Fruit fly (Drosophila melanogaster) whole organism, embryonic: ENCODE data around the gene CkIIalpha-i3.

Experiments
- ATbp ChIP-seq: fragments of 200-800 bp; sonication (Bioruptor generic); optimal IDR thresholded peaks from 2 replicates; lab custom pipeline; 2017; ENCODE audit warnings: missing biosample characterization, mild to moderate bottlenecking, missing genetic modification characterization, missing genetic modification reagents
- C15 ChIP-seq: fragments of 200-800 bp; sonication (Bioruptor generic); IDR thresholded peaks from 3 replicates; pipeline ENCODE4 v1.3.6; 2022; ENCODE audit warnings: missing biosample characterization, missing genetic modification characterization
- CG10321 ChIP-seq: fragments of 200-800 bp; sonication (Bioruptor generic); IDR thresholded peaks from 2 replicates; pipeline ENCODE4 v1.3.6; 2022; ENCODE audit warnings: missing biosample characterization, missing genetic modification characterization
- CG10654 ChIP-seq: fragments of 200-800 bp; sonication (Bioruptor generic); optimal IDR thresholded peaks from 2 replicates; lab custom pipeline; 2016; ENCODE audit warnings: missing biosample characterization, missing genetic modification characterization
- CG11504 ChIP-seq: fragments of 200-800 bp; sonication (Bioruptor generic); optimal IDR thresholded peaks from 3 replicates; lab custom pipeline; 2019; ENCODE audit warnings: missing biosample characterization, mild to moderate bottlenecking, missing genetic modification characterization, moderate library complexity
- CG13287 ChIP-seq: fragments of 200-800 bp; sonication (Bioruptor generic); IDR thresholded peaks from 2 replicates; pipeline ENCODE4 v1.3.6; 2022; ENCODE audit warnings: missing biosample characterization, missing genetic modification characterization; ENCODE audit not compliant: partially characterized antibody
- CG15514 ChIP-seq: fragments of 200-800 bp; sonication (Bioruptor generic); optimal IDR thresholded peaks from 3 replicates; lab custom pipeline; 2017; ENCODE audit warnings: missing biosample characterization, missing genetic modification characterization, mild to moderate bottlenecking, moderate library complexity, missing genetic modification reagents
- CG1603 ChIP-seq: fragments of 200-800 bp; sonication (Bioruptor generic); optimal IDR thresholded peaks from 2 replicates; lab custom pipeline; 2019; ENCODE audit warnings: missing biosample characterization, mild to moderate bottlenecking, missing genetic modification characterization, moderate library complexity
- CG17328 ChIP-seq: fragments of 200-800 bp; sonication (Bioruptor generic); IDR thresholded peaks from 2 replicates; pipeline ENCODE4 v1.3.6; 2022; ENCODE audit warnings: missing biosample characterization, missing genetic modification characterization
- CG1792 ChIP-seq: fragments of 200-800 bp; sonication (Bioruptor generic); optimal IDR thresholded peaks from 2 replicates; lab custom pipeline; 2016; ENCODE audit warnings: missing biosample characterization, missing genetic modification characterization
- CG2199 ChIP-seq: fragments of 200-800 bp; sonication (Bioruptor generic); IDR thresholded peaks from 3 replicates; pipeline ENCODE4 v1.3.6; 2022; ENCODE audit warnings: missing biosample characterization, missing genetic modification characterization
- CG2678 ChIP-seq: fragments of 200-800 bp; sonication (Bioruptor generic); optimal IDR thresholded peaks from 3 replicates; lab custom pipeline; 2019; ENCODE audit warnings: missing biosample characterization, mild to moderate bottlenecking, missing genetic modification characterization, moderate library complexity
- CG31441 ChIP-seq: fragments of 200-800 bp; sonication (Bioruptor generic); IDR thresholded peaks from 2 replicates; pipeline ENCODE4 v1.3.6; 2022; ENCODE audit warnings: missing biosample characterization, missing genetic modification characterization
- CG34422 ChIP-seq: fragments of 200-800 bp; sonication (Bioruptor generic); IDR thresholded peaks from 3 replicates; pipeline ENCODE4 v1.3.6; 2022; ENCODE audit warnings: missing biosample characterization, missing genetic modification characterization
- CG3847 ChIP-seq: fragments of 200-800 bp; sonication (Bioruptor generic); IDR thresholded peaks from 2 replicates; pipeline ENCODE4 v1.3.6; 2022; ENCODE audit warnings: missing biosample characterization, missing genetic modification characterization
- CG43689 ChIP-seq: fragments of 200-800 bp; sonication (Bioruptor generic); IDR thresholded peaks from 2 replicates; pipeline ENCODE4 v1.3.6; 2022; ENCODE audit warnings: missing biosample characterization, missing genetic modification characterization
- CG6654 ChIP-seq: fragments of 200-800 bp; sonication (Bioruptor generic); optimal IDR thresholded peaks from 2 replicates; lab custom pipeline; 2017; ENCODE audit warnings: missing biosample characterization, mild to moderate bottlenecking, missing genetic modification characterization
- CG6791 ChIP-seq: fragments of 200-800 bp; sonication (Bioruptor generic); IDR thresholded peaks from 3 replicates; pipeline ENCODE4 v1.3.6; 2022; ENCODE audit warnings: missing biosample characterization, missing genetic modification characterization; ENCODE audit not compliant: partially characterized antibody
- CG8388 ChIP-seq: fragments of 200-800 bp; sonication (Bioruptor generic); optimal IDR thresholded peaks from 2 replicates; lab custom pipeline; 2019; ENCODE audit warnings: missing biosample characterization, mild to moderate bottlenecking, missing genetic modification characterization, moderate library complexity
- CG9932 ChIP-seq: fragments of 200-800 bp; sonication (Bioruptor generic); IDR thresholded peaks from 2 replicates; pipeline ENCODE4 v1.3.6; 2022; ENCODE audit warnings: missing biosample characterization, missing genetic modification characterization
- D19A ChIP-seq: fragments of 200-800 bp; optimal IDR thresholded peaks from 3 replicates; lab custom pipeline; 2019; ENCODE audit warnings: missing biosample characterization, mild to moderate bottlenecking, missing genetic modification characterization, moderate library complexity
- Ets65A ChIP-seq: fragments of 200-800 bp; sonication (Bioruptor generic); peaks from one replicate; lab custom pipeline; 2016; ENCODE audit warnings: missing biosample characterization, missing genetic modification characterization
- Ets97D ChIP-seq: fragments of 200-800 bp; sonication (Bioruptor generic); optimal IDR thresholded peaks from 3 replicates; lab custom pipeline; 2016; ENCODE audit warnings: missing biosample characterization, missing genetic modification characterization
- Gug ChIP-seq: fragments of 200-800 bp; sonication (Bioruptor generic); IDR thresholded peaks from 4 replicates; pipeline ENCODE4 v1.3.6; 2022; ENCODE audit warnings: missing biosample characterization, missing genetic modification characterization
- MESR4 ChIP-seq: fragments of 200-800 bp; sonication (Bioruptor generic); optimal IDR thresholded peaks from 2 replicates; lab custom pipeline; 2018; ENCODE audit warnings: missing biosample characterization, mild to moderate bottlenecking, missing genetic modification characterization, moderate library complexity
- Med ChIP-seq: fragments of 200-800 bp; sonication (Bioruptor generic); peaks from one replicate; lab custom pipeline; 2016; ENCODE audit warnings: missing biosample characterization, missing genetic modification characterization, mild to moderate bottlenecking, inconsistent platforms, moderate library complexity
- Neu2 ChIP-seq: fragments of 200-800 bp; sonication (Bioruptor generic); optimal IDR thresholded peaks from 3 replicates; lab custom pipeline; 2016; ENCODE audit warnings: missing biosample characterization, missing genetic modification characterization, borderline replicate concordance
- Side ChIP-seq: fragments of 200-800 bp; sonication (Bioruptor generic); optimal IDR thresholded peaks from 2 replicates; lab custom pipeline; 2016; ENCODE audit warnings: missing biosample characterization, missing genetic modification characterization
- ab ChIP-seq: fragments of 200-800 bp; sonication (Bioruptor generic); optimal IDR thresholded peaks from 2 replicates; lab custom pipeline; 2016; ENCODE audit warnings: missing biosample characterization, missing genetic modification characterization
- az2 ChIP-seq: fragments of 200-800 bp; sonication (Bioruptor generic); optimal IDR thresholded peaks from 3 replicates; lab custom pipeline; 2016; ENCODE audit warnings: missing biosample characterization, missing genetic modification characterization
- crol ChIP-seq: fragments of 200-800 bp; sonication (Bioruptor generic); IDR thresholded peaks from 2 replicates; pipeline ENCODE4 v1.3.6; 2022; ENCODE audit warnings: missing biosample characterization, missing genetic modification characterization
- disco-r ChIP-seq: fragments of 200-800 bp; sonication (Bioruptor generic); optimal IDR thresholded peaks from 2 replicates; lab custom pipeline; 2016; ENCODE audit warnings: missing biosample characterization, missing genetic modification characterization
- dmrt11E ChIP-seq: fragments of 200-800 bp; sonication (Bioruptor generic); optimal IDR thresholded peaks from 3 replicates; lab custom pipeline; 2018; ENCODE audit warnings: missing biosample characterization, mild to moderate bottlenecking, missing genetic modification characterization, moderate library complexity
- ems ChIP-seq: fragments of 200-800 bp; sonication (Bioruptor generic); optimal IDR thresholded peaks from 3 replicates; lab custom pipeline; 2016; ENCODE audit warnings: missing biosample characterization, missing genetic modification characterization
- fd102C ChIP-seq: fragments of 200-800 bp; sonication (Bioruptor generic); optimal IDR thresholded peaks from 2 replicates; lab custom pipeline; 2018; ENCODE audit warnings: missing biosample characterization, mild to moderate bottlenecking, missing genetic modification characterization, moderate library complexity
- gem ChIP-seq: fragments of 200-800 bp; sonication (Bioruptor generic); optimal IDR thresholded peaks from 2 replicates; lab custom pipeline; 2019; ENCODE audit warnings: missing biosample characterization, mild to moderate bottlenecking, missing genetic modification characterization, moderate library complexity
- ind ChIP-seq: fragments of 200-800 bp; sonication (Bioruptor generic); optimal IDR thresholded peaks from 3 replicates; lab custom pipeline; 2016; ENCODE audit warnings: missing biosample characterization, missing genetic modification characterization
- nom ChIP-seq: fragments of 200-800 bp; sonication (Bioruptor generic); optimal IDR thresholded peaks from 2 replicates; lab custom pipeline; 2017; ENCODE audit warnings: missing biosample characterization, missing genetic modification characterization, mild to moderate bottlenecking, moderate library complexity, missing genetic modification reagents
- oc ChIP-seq: fragments of 200-800 bp; sonication (Bioruptor generic); optimal IDR thresholded peaks from 2 replicates; lab custom pipeline; 2018; ENCODE audit warnings: missing biosample characterization, mild to moderate bottlenecking, missing genetic modification characterization, moderate library complexity
- phol ChIP-seq: fragments of 200-800 bp; sonication (Bioruptor generic); optimal IDR thresholded peaks from 3 replicates; lab custom pipeline; 2018; ENCODE audit warnings: missing biosample characterization, mild to moderate bottlenecking, missing genetic modification characterization, moderate library complexity
- prd ChIP-seq, 3 experiments: fragments of >200 bp in 2 of 3; fragments of 200-800 bp in 1 of 3; sonication (Bioruptor generic) in 1 of 3; optimal IDR thresholded peaks in 2 of 3; IDR thresholded peaks in 1 of 3; 2 replicates in 2 of 3; 3 replicates in 1 of 3; pipeline versions ENCODE4 v1.3.6 to Lab custom; 2017 to 2022; ENCODE audit warnings: missing biosample characterization in 1 of 3, missing genetic modification characterization in 1 of 3
- sens ChIP-seq: fragments of 200-800 bp; sonication (Bioruptor generic); peaks from one replicate; lab custom pipeline; 2016; ENCODE audit warnings: missing biosample characterization, missing genetic modification characterization
- sr ChIP-seq: fragments of 200-800 bp; sonication (Bioruptor generic); IDR thresholded peaks from 3 replicates; pipeline ENCODE4 v1.3.6; 2022; ENCODE audit warnings: missing biosample characterization, missing genetic modification characterization
- z ChIP-seq: fragments of 200-800 bp; sonication (Bioruptor generic); IDR thresholded peaks from 3 replicates; pipeline ENCODE4 v1.3.6; 2022; ENCODE audit warnings: missing biosample characterization, missing genetic modification characterization

CkIIalpha-i3 gene

DNA sequence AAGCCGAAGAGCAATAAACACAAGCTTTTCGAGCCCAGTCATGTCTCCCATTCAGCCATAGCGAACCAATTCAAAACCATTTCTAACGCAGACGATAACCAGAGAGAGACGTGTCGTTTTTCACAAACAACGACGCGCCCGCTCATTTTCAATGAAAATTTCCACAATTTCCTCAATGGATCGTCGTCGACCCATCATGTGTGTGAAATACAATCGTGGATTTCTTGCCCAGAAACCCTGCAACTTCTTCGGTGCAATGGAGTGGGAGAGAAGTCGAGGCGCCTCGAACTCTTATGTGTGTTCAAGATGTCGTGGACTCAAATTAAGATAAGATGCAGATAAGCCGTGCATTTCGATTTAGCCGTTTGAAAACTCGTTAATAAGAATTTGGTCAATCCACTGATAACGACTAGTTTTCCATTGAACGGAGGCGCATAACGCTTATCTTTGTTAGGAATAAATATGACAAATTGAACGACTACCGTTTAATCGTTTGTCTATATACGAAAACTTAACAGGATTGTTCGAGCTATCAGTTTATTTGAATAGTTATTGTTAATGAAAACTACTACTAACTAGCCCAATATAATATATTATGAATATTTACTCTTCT, 37.4 kb upstream of the CkIIalpha-i3 start (continued):
- TF ChIP-seq ind (GFP tag; lab: Kevin White, UChicago) (no peak), CG2199 (GFP tag; lab: Robert Waterston, UW) (peak; percentile 78; the same call in 1 of the 3 replicates), z (GFP tag; lab: Robert Waterston, UW) (0 out of 3 replicates have a peak, but pooled peaks have one; percentile 22), ab (no peak), sens (GFP tag; lab: Kevin White, UChicago) (peak; percentile 67), ems (GFP tag; lab: Kevin White, UChicago) (no peak), C15 (GFP tag; lab: Robert Waterston, UW) (no peak)

DNA sequence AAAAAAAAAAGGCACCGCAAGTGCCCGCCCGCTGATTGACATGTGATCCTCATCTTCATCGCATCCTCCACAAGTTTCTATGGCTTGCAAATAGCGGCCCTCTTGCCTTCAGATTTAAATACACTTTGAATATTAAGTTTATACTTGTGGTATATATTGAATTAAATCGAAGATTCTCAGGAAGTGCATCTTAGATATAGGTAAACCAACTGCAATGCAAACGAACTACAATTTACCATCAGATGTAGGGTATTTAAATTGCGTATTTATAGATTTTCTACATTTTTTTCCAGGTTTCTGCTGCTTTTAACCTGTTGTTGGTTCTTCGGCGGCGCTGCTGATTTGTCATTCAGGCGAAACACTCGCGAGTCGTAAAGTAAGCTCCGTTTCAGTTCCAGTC, 36.6 kb upstream of the CkIIalpha-i3 start:
- TF ChIP-seq CG6654 (GFP tag; lab: Kevin White, UChicago): no peak
- peak; percentile 20 for TF ChIP-seq D19A (tag; lab: Kevin White, UChicago)
- no peak for TF ChIP-seq CG13287

dm6 chr3L:746345-746932, 36.0 kb upstream of the CkIIalpha-i3 start:
- no peak for TF ChIP-seq CG3847 (GFP tag; lab: Robert Waterston, UW)
- peak; percentile 21 for TF ChIP-seq Neu2 (GFP tag; lab: Kevin White, UChicago)
- peak; percentile 91 for TF ChIP-seq Ets65A (GFP tag; lab: Kevin White, UChicago)
- no peak for TF ChIP-seq CG10321 (GFP tag; lab: Robert Waterston, UW)
- peak; percentile 28 for TF ChIP-seq phol
- TF ChIP-seq disco-r (GFP tag; lab: Kevin White, UChicago): no peak
- no peak for TF ChIP-seq Ets97D
- TF ChIP-seq CG31441: no peak
- peak; percentile 25 for TF ChIP-seq gem (tag; lab: Kevin White, UChicago)
- TF ChIP-seq CG2678 (tag; lab: Kevin White, UChicago): no peak
- no peak for TF ChIP-seq fd102C (GFP tag; lab: Kevin White, UChicago)
- no peak for TF ChIP-seq sr
- TF ChIP-seq nom (GFP tag; lab: Kevin White, UChicago): peak; percentile 83
- TF ChIP-seq prd (optimal IDR thresholded peaks at IDR 0.05; lab: Kevin White, UChicago): no peak
- TF ChIP-seq prd (GFP tag; IDR thresholded peaks at IDR 0.05; lab: Robert Waterston, UW): peak; percentile 44; the same call in 2 of the 3 replicates
- no peak for TF ChIP-seq CG15514 (GFP tag; lab: Kevin White, UChicago)
- TF ChIP-seq Med (GFP tag; lab: Kevin White, UChicago): peak; percentile 24
- no peak for TF ChIP-seq CG34422
- no peak for TF ChIP-seq CG11504 (tag; lab: Kevin White, UChicago)
- peak; percentile 7 for TF ChIP-seq CG1603 (tag; lab: Kevin White, UChicago)

dm6 chr3L:745222-745942, 35.0 kb upstream of the CkIIalpha-i3 start:
- TF ChIP-seq CG10654: peak; percentile 10
- TF ChIP-seq CG9932: no peak
- peak; percentile 1 for TF ChIP-seq Side (GFP tag; lab: Kevin White, UChicago)
- no peak for TF ChIP-seq MESR4
- no peak for TF ChIP-seq CG43689 (GFP tag; lab: Robert Waterston, UW)
- TF ChIP-seq CG8388 (GFP tag; lab: Kevin White, UChicago): peak; percentile 48
- no peak for TF ChIP-seq CG6791 (GFP tag; lab: Robert Waterston, UW)
- peak; percentile 62 for TF ChIP-seq oc (tag; lab: Kevin White, UChicago)
- TF ChIP-seq CG1792 (GFP tag; lab: Kevin White, UChicago): no peak
- TF ChIP-seq ind (GFP tag; lab: Kevin White, UChicago): no peak
- no peak for TF ChIP-seq Gug (GFP tag; lab: Robert Waterston, UW)
- TF ChIP-seq ATbp: no peak
- TF ChIP-seq dmrt11E (tag; lab: Kevin White, UChicago): peak; percentile 86
- 0 out of 2 replicates have a peak, but pooled peaks have one; percentile 17 for TF ChIP-seq crol (GFP tag; lab: Robert Waterston, UW)
- peak; percentile 51 for TF ChIP-seq az2 (GFP tag; lab: Kevin White, UChicago)
- peak; percentile 64 for TF ChIP-seq CG17328 (GFP tag; lab: Robert Waterston, UW)
